Fruit fly (Drosophila melanogaster) whole organism, embryonic: ENCODE results near the gene kra.

Experiments used
- Ada2b ChIP-seq: fragments of 200-800 bp; sonication (Bioruptor generic); IDR thresholded peaks from 2 replicates; pipeline ENCODE4 v1.3.6; 2022; ENCODE audit warnings: missing biosample characterization, missing genetic modification characterization
- Atf3 ChIP-seq: fragments of 200-800 bp; sonication (Bioruptor generic); optimal IDR thresholded peaks from 3 replicates; lab custom pipeline; 2016; ENCODE audit warnings: missing biosample characterization, missing genetic modification characterization
- CG10543 ChIP-seq: fragments of 200-800 bp; sonication (Bioruptor generic); optimal IDR thresholded peaks from 3 replicates; lab custom pipeline; 2017; ENCODE audit warnings: missing biosample characterization, mild to moderate bottlenecking, missing genetic modification characterization, moderate library complexity
- CG10959 ChIP-seq: fragments of 200-800 bp; sonication (Bioruptor generic); IDR thresholded peaks from 2 replicates; pipeline ENCODE4 v1.3.6; 2022; ENCODE audit warnings: missing biosample characterization, missing genetic modification characterization
- CG11247 ChIP-seq: fragments of 200-800 bp; sonication (Bioruptor generic); IDR thresholded peaks from 2 replicates; pipeline ENCODE4 v1.3.6; 2022; ENCODE audit warnings: missing biosample characterization, missing genetic modification characterization
- CG11456 ChIP-seq: fragments of 200-800 bp; sonication (Bioruptor generic); IDR thresholded peaks from 3 replicates; pipeline ENCODE4 v1.3.6; 2022; ENCODE audit warnings: missing biosample characterization, missing genetic modification characterization
- CG13424 ChIP-seq: fragments of 200-800 bp; sonication (Bioruptor generic); optimal IDR thresholded peaks from 2 replicates; lab custom pipeline; 2019; ENCODE audit warnings: missing biosample characterization, mild to moderate bottlenecking, missing genetic modification characterization, moderate library complexity
- CG2120 ChIP-seq: fragments of 200-800 bp; sonication (Bioruptor generic); optimal IDR thresholded peaks from 3 replicates; lab custom pipeline; 2016; ENCODE audit warnings: missing biosample characterization, missing genetic modification characterization
- CG30020 ChIP-seq: fragments of 200-800 bp; optimal IDR thresholded peaks from 2 replicates; lab custom pipeline; 2019; ENCODE audit warnings: missing biosample characterization, mild to moderate bottlenecking, missing genetic modification characterization, moderate library complexity
- CG3726 ChIP-seq: fragments of 200-800 bp; sonication (Bioruptor generic); IDR thresholded peaks from 3 replicates; pipeline ENCODE4, ENCODE4 v1.3.6; 2022; ENCODE audit warnings: missing biosample characterization, missing genetic modification characterization
- CG3838 ChIP-seq: fragments of 200-800 bp; sonication (Bioruptor generic); optimal IDR thresholded peaks from 3 replicates; lab custom pipeline; 2016; ENCODE audit warnings: missing biosample characterization, missing genetic modification characterization
- CG3847 ChIP-seq: fragments of 200-800 bp; sonication (Bioruptor generic); IDR thresholded peaks from 2 replicates; pipeline ENCODE4 v1.3.6; 2022; ENCODE audit warnings: missing biosample characterization, missing genetic modification characterization
- CG4617 ChIP-seq: fragments of 200-800 bp; sonication (Bioruptor generic); optimal IDR thresholded peaks from 3 replicates; lab custom pipeline; 2016; ENCODE audit warnings: missing biosample characterization, missing genetic modification characterization, borderline replicate concordance
- CG6254 ChIP-seq: fragments of 200-800 bp; sonication (Bioruptor generic); optimal IDR thresholded peaks from 3 replicates; lab custom pipeline; 2017; ENCODE audit warnings: mild to moderate bottlenecking, missing biosample characterization, missing genetic modification reagents, missing genetic modification characterization
- CG8924 ChIP-seq: fragments of 200-800 bp; optimal IDR thresholded peaks from 3 replicates; lab custom pipeline; 2019; ENCODE audit warnings: missing biosample characterization, mild to moderate bottlenecking, missing genetic modification characterization, moderate library complexity
- CG9215 ChIP-seq: fragments of 200-800 bp; sonication (Bioruptor generic); IDR thresholded peaks from 2 replicates; pipeline ENCODE4 v1.3.6; 2022; ENCODE audit warnings: missing biosample characterization, missing genetic modification characterization
- CG9609 ChIP-seq: fragments of 200-800 bp; sonication (Bioruptor generic); optimal IDR thresholded peaks from 3 replicates; lab custom pipeline; 2016; ENCODE audit warnings: missing biosample characterization, missing genetic modification characterization
- D ChIP-seq, 2 experiments: fragments of 200-800 bp in 1 of 2; fragments of >200 bp in 1 of 2; sonication (Bioruptor generic) in 1 of 2; optimal IDR thresholded peaks; 2 replicates in 1 of 2; 3 replicates in 1 of 2; lab custom pipeline; 2017; ENCODE audit warnings: mild to moderate bottlenecking in 1 of 2, missing biosample characterization in 1 of 2, missing genetic modification characterization in 1 of 2, missing genetic modification reagents in 1 of 2
- Deaf1 ChIP-seq: fragments of 200-800 bp; optimal IDR thresholded peaks from 3 replicates; lab custom pipeline; 2019; ENCODE audit warnings: missing biosample characterization, mild to moderate bottlenecking, missing genetic modification characterization, moderate library complexity
- Elba2 ChIP-seq: fragments of 200-800 bp; sonication (Bioruptor generic); optimal IDR thresholded peaks from 3 replicates; lab custom pipeline; 2016; ENCODE audit warnings: missing biosample characterization, missing genetic modification characterization
- Fer3 ChIP-seq: fragments of 200-800 bp; sonication (Bioruptor generic); optimal IDR thresholded peaks from 2 replicates; lab custom pipeline; 2018; ENCODE audit warnings: missing biosample characterization, mild to moderate bottlenecking, missing genetic modification characterization, moderate library complexity
- Gug ChIP-seq: fragments of 200-800 bp; sonication (Bioruptor generic); IDR thresholded peaks from 4 replicates; pipeline ENCODE4 v1.3.6; 2022; ENCODE audit warnings: missing biosample characterization, missing genetic modification characterization
- H2.0 ChIP-seq: fragments of 200-800 bp; sonication (Bioruptor generic); IDR thresholded peaks from 2 replicates; pipeline ENCODE4 v1.3.6; 2022; ENCODE audit warnings: missing biosample characterization, missing genetic modification characterization
- HLHmδ ChIP-seq: fragments of 200-800 bp; sonication (Bioruptor generic); optimal IDR thresholded peaks from 2 replicates; lab custom pipeline; 2018; ENCODE audit warnings: missing biosample characterization, mild to moderate bottlenecking, missing genetic modification characterization, moderate library complexity
- Lpt ChIP-seq: fragments of >200 bp; optimal IDR thresholded peaks from 2 replicates; lab custom pipeline; 2018; ENCODE audit warnings: missing biosample characterization, missing genetic modification characterization
- Nf-YB ChIP-seq: fragments of 200-800 bp; sonication (Bioruptor generic); optimal IDR thresholded peaks from 3 replicates; lab custom pipeline; 2019; ENCODE audit warnings: missing biosample characterization, mild to moderate bottlenecking, missing genetic modification characterization, moderate library complexity
- Pdp1 ChIP-seq, 2 experiments: fragments of 200-800 bp; sonication (Bioruptor generic); optimal IDR thresholded peaks; 3 replicates each; lab custom pipeline; 2016; ENCODE audit warnings: missing biosample characterization in 2 of 2, missing genetic modification characterization in 2 of 2, mild to moderate bottlenecking in 1 of 2, moderate library complexity in 1 of 2
- Side ChIP-seq: fragments of 200-800 bp; sonication (Bioruptor generic); optimal IDR thresholded peaks from 2 replicates; lab custom pipeline; 2016; ENCODE audit warnings: missing biosample characterization, missing genetic modification characterization
- Trl ChIP-seq, 3 experiments: fragments of >200 bp in 2 of 3; fragments of 200-800 bp in 1 of 3; sonication (Bioruptor generic) in 1 of 3; optimal IDR thresholded peaks; 2 replicates in 1 of 3; 3 replicates in 2 of 3; lab custom pipeline; 2016 to 2017; ENCODE audit warnings: missing biosample characterization in 1 of 3, missing genetic modification characterization in 1 of 3
- ara ChIP-seq: fragments of 200-800 bp; sonication (Bioruptor generic); IDR thresholded peaks from 2 replicates; pipeline ENCODE4 v1.3.6; 2022; ENCODE audit warnings: missing biosample characterization, missing genetic modification characterization
- bcd ChIP-seq: fragments of 200-800 bp; sonication (Bioruptor generic); optimal IDR thresholded peaks from 2 replicates; lab custom pipeline; 2017; ENCODE audit warnings: missing biosample characterization, mild to moderate bottlenecking, missing genetic modification characterization
- btn ChIP-seq: fragments of 200-800 bp; sonication (Bioruptor generic); optimal IDR thresholded peaks from 2 replicates; lab custom pipeline; 2016; ENCODE audit warnings: missing biosample characterization, missing genetic modification characterization
- cad ChIP-seq: fragments of >200 bp; optimal IDR thresholded peaks from 2 replicates; lab custom pipeline; 2017; ENCODE audit warnings: missing biosample characterization, missing genetic modification characterization
- cas ChIP-seq: fragments of 200-800 bp; sonication (Bioruptor generic); IDR thresholded peaks from 2 replicates; pipeline ENCODE4 v1.3.6; 2022; ENCODE audit warnings: missing biosample characterization, missing genetic modification characterization
- ci ChIP-seq: fragments of 200-800 bp; sonication (Bioruptor generic); IDR thresholded peaks from 3 replicates; pipeline ENCODE4 v1.3.6; 2022; ENCODE audit warnings: missing biosample characterization, missing genetic modification characterization
- crp ChIP-seq, 2 experiments: fragments of 200-800 bp; sonication (Bioruptor generic); optimal IDR thresholded peaks; 2 replicates in 1 of 2; 3 replicates in 1 of 2; lab custom pipeline; 2017; ENCODE audit warnings: missing biosample characterization in 2 of 2, missing genetic modification characterization in 2 of 2, mild to moderate bottlenecking in 1 of 2, moderate library complexity in 1 of 2
- disco-r ChIP-seq: fragments of 200-800 bp; sonication (Bioruptor generic); optimal IDR thresholded peaks from 2 replicates; lab custom pipeline; 2016; ENCODE audit warnings: missing biosample characterization, missing genetic modification characterization
- exex ChIP-seq: fragments of 200-800 bp; sonication (Bioruptor generic); optimal IDR thresholded peaks from 4 replicates; lab custom pipeline; 2018; ENCODE audit warnings: missing biosample characterization, mild to moderate bottlenecking, missing genetic modification characterization, moderate library complexity
- kah ChIP-seq: fragments of 200-800 bp; sonication (Bioruptor generic); optimal IDR thresholded peaks from 2 replicates; lab custom pipeline; 2018; ENCODE audit warnings: missing biosample characterization, mild to moderate bottlenecking, missing genetic modification characterization
- nom ChIP-seq: fragments of 200-800 bp; sonication (Bioruptor generic); optimal IDR thresholded peaks from 2 replicates; lab custom pipeline; 2017; ENCODE audit warnings: missing biosample characterization, missing genetic modification characterization, mild to moderate bottlenecking, moderate library complexity, missing genetic modification reagents
- oc ChIP-seq: fragments of 200-800 bp; sonication (Bioruptor generic); optimal IDR thresholded peaks from 2 replicates; lab custom pipeline; 2018; ENCODE audit warnings: missing biosample characterization, mild to moderate bottlenecking, missing genetic modification characterization, moderate library complexity
- p53 ChIP-seq: fragments of 200-800 bp; sonication (Bioruptor generic); optimal IDR thresholded peaks from 2 replicates; lab custom pipeline; 2016; ENCODE audit warnings: missing biosample characterization, missing genetic modification characterization
- pzg ChIP-seq: fragments of 200-800 bp; sonication (Bioruptor generic); optimal IDR thresholded peaks from 3 replicates; lab custom pipeline; 2018; ENCODE audit warnings: missing biosample characterization, mild to moderate bottlenecking, missing genetic modification characterization, moderate library complexity
- salm ChIP-seq: fragments of 200-800 bp; sonication (Bioruptor generic); optimal IDR thresholded peaks from 2 replicates; lab custom pipeline; 2018; ENCODE audit warnings: missing biosample characterization, mild to moderate bottlenecking, missing genetic modification characterization
- sima ChIP-seq: fragments of 200-800 bp; sonication (Bioruptor generic); optimal IDR thresholded peaks from 2 replicates; lab custom pipeline; 2016; ENCODE audit warnings: missing biosample characterization, missing genetic modification characterization
- slp2 ChIP-seq: fragments of 200-800 bp; sonication (Bioruptor generic); optimal IDR thresholded peaks from 2 replicates; lab custom pipeline; 2016; ENCODE audit warnings: missing biosample characterization, missing genetic modification characterization
- so ChIP-seq: fragments of 200-800 bp; sonication (Bioruptor generic); IDR thresholded peaks from 3 replicates; pipeline ENCODE4 v1.3.6; 2022; ENCODE audit warnings: missing biosample characterization, missing genetic modification characterization
- sug ChIP-seq: fragments of 200-800 bp; optimal IDR thresholded peaks from 2 replicates; lab custom pipeline; 2019; ENCODE audit warnings: missing biosample characterization, mild to moderate bottlenecking, missing genetic modification characterization, moderate library complexity
- tna ChIP-seq: fragments of 200-800 bp; sonication (Bioruptor generic); IDR thresholded peaks from 2 replicates; pipeline ENCODE4 v1.3.6; 2022; ENCODE audit warnings: missing biosample characterization, missing genetic modification characterization; ENCODE audit not compliant: partially characterized antibody
- ttk ChIP-seq: fragments of 200-800 bp; sonication (Bioruptor generic); IDR thresholded peaks from 2 replicates; pipeline ENCODE4 v2.1.2; 2022; ENCODE audit warnings: missing biosample characterization, missing genetic modification characterization

Gene kra

DNA sequence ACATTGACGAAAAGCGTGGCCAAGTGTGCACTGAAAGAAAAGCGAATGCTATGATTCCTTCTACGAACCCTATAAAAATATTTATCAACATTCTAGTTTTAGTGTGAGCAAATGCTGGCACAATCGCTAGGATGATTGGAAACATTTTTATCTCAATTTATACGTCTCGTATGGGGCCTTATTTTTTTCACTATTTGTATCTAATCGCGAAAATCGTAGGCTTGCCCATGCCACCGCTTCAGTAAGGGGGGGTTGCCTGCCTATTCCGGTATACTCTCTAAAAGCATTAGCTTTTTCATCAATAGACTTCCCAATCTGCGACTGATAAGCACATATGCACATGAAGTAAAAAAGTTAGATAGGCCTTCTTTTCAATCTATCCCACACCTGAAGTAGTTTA, 35.3 kb downstream of the kra start (continued):
- peak; percentile 25 for TF ChIP-seq Nf-YB (GFP tag; lab: Kevin White, UChicago)
- TF ChIP-seq CG6254 (GFP tag; lab: Kevin White, UChicago) = peak; percentile 60
- peak; percentile 76 for TF ChIP-seq so (GFP tag; lab: Robert Waterston, UW)
- peak; percentile 80 for TF ChIP-seq bcd (GFP tag; lab: Kevin White, UChicago)
- TF ChIP-seq CG9215 = peak; percentile 66
- peak; percentile 74 to 78 for TF ChIP-seq Pdp1 (GFP tag; optimal IDR thresholded peaks at IDR 0.05; lab: Kevin White, UChicago)
- peak; percentile 80 for TF ChIP-seq Gug
- peak; percentile 72; the same call in 1 of the 3 replicates for TF ChIP-seq CG3726
- peak; percentile 10 for TF ChIP-seq p53
- TF ChIP-seq tna (GFP tag; lab: Robert Waterston, UW) = no peak
- TF ChIP-seq Side = peak; percentile 71
- TF ChIP-seq oc = peak; percentile 69
- no peak for TF ChIP-seq D (optimal IDR thresholded peaks at IDR 0.05; lab: Kevin White, UChicago)
- TF ChIP-seq D (GFP tag; optimal IDR thresholded peaks at IDR 0.05; lab: Kevin White, UChicago) = peak; percentile 72
- TF ChIP-seq slp2 (GFP tag; lab: Kevin White, UChicago) = peak; percentile 54
- peak; percentile 26 for TF ChIP-seq disco-r
- TF ChIP-seq CG2120 (GFP tag; lab: Kevin White, UChicago) = peak; percentile 88
- TF ChIP-seq HLHmδ (GFP tag; lab: Kevin White, UChicago) = no peak
- no peak for TF ChIP-seq Trl (optimal IDR thresholded peaks at IDR 0.05; lab: Kevin White, UChicago)
- peak; percentile 37 for TF ChIP-seq Trl (GFP tag; optimal IDR thresholded peaks at IDR 0.05; lab: Kevin White, UChicago)
- TF ChIP-seq nom = no peak
- TF ChIP-seq salm (tag; lab: Kevin White, UChicago) = peak; percentile 73
- TF ChIP-seq sima (GFP tag; lab: Kevin White, UChicago) = peak; percentile 51
- no peak for TF ChIP-seq Lpt (GFP tag; lab: Kevin White, UChicago)
- peak; percentile 84 for TF ChIP-seq ttk (GFP tag; lab: Robert Waterston, UW)
- peak; percentile 82 for TF ChIP-seq CG11247 (GFP tag; lab: Robert Waterston, UW)
- no peak for TF ChIP-seq CG10959 (GFP tag; lab: Robert Waterston, UW)
- peak; percentile 85 for TF ChIP-seq Fer3
- TF ChIP-seq CG11456 = peak; percentile 83
- TF ChIP-seq Ada2b (GFP tag; lab: Robert Waterston, UW) = peak; percentile 91
- TF ChIP-seq kah (GFP tag; lab: Kevin White, UChicago) = peak; percentile 36
- TF ChIP-seq crp (GFP tag; optimal IDR thresholded peaks at IDR 0.05; lab: Kevin White, UChicago) = no peak
- TF ChIP-seq CG10543 (GFP tag; lab: Kevin White, UChicago) = peak; percentile 69

DNA sequence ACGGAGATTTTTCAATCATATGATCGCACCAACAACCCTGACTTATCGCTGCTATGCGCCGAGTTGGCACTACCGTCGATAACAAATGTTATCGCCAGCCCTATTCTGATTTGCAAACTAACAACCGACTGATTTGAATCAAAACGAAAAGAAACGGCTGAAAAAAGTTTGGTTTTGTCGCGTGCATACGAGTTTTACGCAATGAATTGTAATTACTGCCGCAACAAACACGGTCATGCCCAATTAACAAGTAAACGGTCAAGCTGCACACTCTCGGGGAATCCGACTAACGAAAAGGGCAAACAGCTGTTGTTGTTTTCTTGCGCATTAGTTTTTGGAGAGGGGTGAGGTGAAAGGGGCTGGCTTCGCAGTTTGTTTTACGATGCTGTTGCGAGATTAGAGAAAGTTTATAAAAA, 36.2 kb downstream of the kra start, which contains the start of the genes CG14671 and CG12746:
Gene CG14671, minus strand, starts transcription at position 41 of the 416 bp plus-strand sequence.
Gene CG12746, plus strand, starts transcription at position 91 of the 416 bp plus-strand sequence.
- TF ChIP-seq ara (GFP tag; lab: Robert Waterston, UW) (no peak), cad (GFP tag; lab: Kevin White, UChicago) (no peak), Ada2b (GFP tag; lab: Robert Waterston, UW) (no peak), CG13424 (tag; lab: Kevin White, UChicago) (no peak), cas (GFP tag; lab: Robert Waterston, UW) (no peak), pzg (peak; percentile 63), CG10959 (GFP tag; lab: Robert Waterston, UW) (no peak), exex (peak; percentile 23), CG9609 (GFP tag; lab: Kevin White, UChicago) (no peak), Elba2 (peak; percentile 7), sug (tag; lab: Kevin White, UChicago) (peak; percentile 37), btn (no peak), CG3847 (GFP tag; lab: Robert Waterston, UW) (0 out of 2 replicates have a peak, but pooled peaks have one; percentile 18), kah (GFP tag; lab: Kevin White, UChicago) (peak; percentile 39), CG10543 (GFP tag; lab: Kevin White, UChicago) (no peak), CG3838 (no peak), H2.0 (GFP tag; lab: Robert Waterston, UW) (no peak), CG30020 (tag; lab: Kevin White, UChicago) (peak; percentile 28), Deaf1 (peak; percentile 58), CG4617 (GFP tag; lab: Kevin White, UChicago) (peak; percentile 52), Atf3 (GFP tag; lab: Kevin White, UChicago) (no peak), ci (GFP tag; lab: Robert Waterston, UW) (peak; percentile 55; the same call in 1 of the 3 replicates), CG8924 (tag; lab: Kevin White, UChicago) (no peak)
